Fruit fly (Drosophila melanogaster) ovary, adult (tissue): ENCODE data around the gene Alms1a.

Experiments
- CG17801 ChIP-seq: fragments of 200-800 bp; optimal IDR thresholded peaks from 2 replicates; lab custom pipeline; 2019; ENCODE audit warnings: missing biosample characterization, mild to moderate bottlenecking, missing genetic modification characterization, moderate library complexity; ENCODE audit not compliant: partially characterized antibody

The Alms1a gene

dm6 chrX:4654397-4654796 is 18.6 kb upstream of the Alms1a start, which contains the start of gene CG15473:
Gene CG15473 (minus strand): TSS chrX:4654497.
- no peak for TF ChIP-seq CG17801 (GFP tag; lab: Kevin White, UChicago)

DNA sequence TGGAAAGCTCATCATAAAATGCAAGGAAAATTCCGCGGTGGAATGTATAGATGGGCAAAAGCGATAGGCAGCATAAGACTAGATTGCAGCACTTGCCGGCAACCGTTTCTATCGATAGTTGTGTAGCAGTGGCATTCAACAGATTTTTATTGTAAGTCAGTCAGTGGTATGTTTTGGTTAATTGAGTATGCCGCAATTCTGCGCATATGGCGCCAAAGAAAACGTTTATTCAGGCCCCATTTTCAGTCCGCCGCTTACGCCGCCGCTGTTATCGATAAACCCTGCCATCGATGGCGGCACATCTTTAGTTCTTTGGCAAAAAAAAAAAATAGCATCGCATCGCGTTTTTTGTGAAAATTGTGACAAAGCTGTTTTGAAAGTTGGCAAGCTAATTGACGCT is 13.9 kb upstream of the Alms1a start, which contains the start of the genes Cbp80 and Torsin:
Cbp80 (plus strand) TSS at position 265 of the 400 bp plus-strand sequence.
Torsin (minus strand) TSS at position 282 of the 400 bp plus-strand sequence.
- TF ChIP-seq CG17801 (GFP tag; lab: Kevin White, UChicago) = peak; percentile 61

- TF ChIP-seq CG17801 (GFP tag; lab: Kevin White, UChicago) = peak; percentile 3
Measured at dm6 chrX:4647316-4648046, 11.7 kb upstream of the Alms1a start, which contains the start of the genes HLH4C and mRpL30. Gene HLH4C (minus strand): TSS chrX:4647414. Gene mRpL30 (plus strand): TSS chrX:4647871.

- TF ChIP-seq CG17801 (GFP tag; lab: Kevin White, UChicago) = no peak
Measured at dm6 chrX:4644768-4645167, 9.0 kb upstream of the Alms1a start, which contains the start of gene CG3062. Gene CG3062 (minus strand): TSS chrX:4644868.

dm6 chrX:4643887-4644286 is 8.1 kb upstream of the Alms1a start, which contains the start of gene CG3081:
Gene CG3081 (minus strand): TSS chrX:4643987.
- TF ChIP-seq CG17801 (GFP tag; lab: Kevin White, UChicago) = no peak

DNA sequence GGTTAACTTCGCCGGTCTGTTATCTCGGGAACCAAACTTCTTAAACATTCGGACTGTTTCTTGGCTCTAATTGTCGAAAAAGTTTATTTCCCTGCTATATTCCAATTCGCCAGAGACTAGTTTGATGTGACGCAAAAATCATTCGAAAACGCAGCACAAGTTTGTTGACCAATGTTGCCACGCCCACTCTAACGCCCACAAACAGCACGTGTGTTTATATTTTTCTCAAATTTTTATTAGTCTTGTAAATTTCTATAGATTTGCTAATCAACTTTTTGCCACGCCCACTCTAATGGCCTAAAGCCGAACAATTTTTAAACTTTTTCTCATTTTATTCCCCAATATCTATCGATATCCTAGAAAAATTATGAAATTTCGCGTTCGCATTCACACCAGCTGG is 5.0 kb downstream of the Alms1a start, which contains the start of gene Alms1b:
Alms1b (minus strand) TSS at position 101 of the 400 bp plus-strand sequence.
- no peak for TF ChIP-seq CG17801 (GFP tag; lab: Kevin White, UChicago)

DNA sequence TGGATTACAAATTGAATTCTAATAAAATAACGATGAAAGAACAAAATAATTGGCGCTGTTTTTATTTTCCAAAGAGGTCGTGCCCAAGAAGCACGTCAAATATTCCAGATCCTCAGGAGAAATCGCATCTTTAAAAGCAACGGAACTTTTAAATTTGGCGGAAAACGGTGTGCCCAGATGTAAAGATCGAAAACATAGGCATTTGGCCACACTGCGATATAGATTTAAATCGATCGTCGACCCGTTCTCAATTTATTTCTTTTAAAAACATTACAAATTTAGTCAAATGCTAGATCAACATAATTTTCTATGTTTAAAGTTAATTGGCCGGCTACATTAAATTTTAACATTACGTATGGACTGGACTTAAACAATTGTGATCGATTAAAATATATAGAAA is 8.6 kb downstream of the Alms1a start:
- TF ChIP-seq CG17801 (GFP tag; lab: Kevin White, UChicago) = no peak

- no peak for TF ChIP-seq CG17801 (GFP tag; lab: Kevin White, UChicago)
Measured at dm6 chrX:4618869-4619268, 16.9 kb downstream of the Alms1a start.

dm6 chrX:4616865-4617669 is 18.7 kb downstream of the Alms1a start, which contains the start of gene peb:
Gene peb (plus strand): TSS chrX:4617564.
- no peak for TF ChIP-seq CG17801 (GFP tag; lab: Kevin White, UChicago)

dm6 chrX:4615684-4616292 is 20.0 kb downstream of the Alms1a start:
- TF ChIP-seq CG17801 (GFP tag; lab: Kevin White, UChicago) = peak; percentile 56

DNA sequence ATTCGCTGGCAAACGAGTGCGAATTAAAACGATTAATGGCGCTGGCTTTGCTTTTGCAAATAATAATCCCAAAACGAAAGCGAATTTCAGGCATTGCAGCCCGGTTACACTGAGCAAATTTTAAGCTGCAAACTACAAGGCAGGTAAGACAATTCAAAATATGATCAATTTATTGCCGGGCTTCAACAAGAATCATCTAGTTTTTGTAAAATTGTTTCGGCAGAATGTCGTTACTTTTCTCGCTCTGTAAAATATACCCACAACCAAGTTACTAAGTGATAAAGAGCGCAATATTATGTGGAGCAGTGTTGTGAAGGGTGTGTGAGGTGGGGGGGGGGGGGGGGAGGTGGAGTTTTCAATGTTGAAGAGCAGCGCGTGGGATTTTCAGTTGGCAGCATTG is 20.9 kb downstream of the Alms1a start:
- TF ChIP-seq CG17801 (GFP tag; lab: Kevin White, UChicago) = peak; percentile 16

DNA sequence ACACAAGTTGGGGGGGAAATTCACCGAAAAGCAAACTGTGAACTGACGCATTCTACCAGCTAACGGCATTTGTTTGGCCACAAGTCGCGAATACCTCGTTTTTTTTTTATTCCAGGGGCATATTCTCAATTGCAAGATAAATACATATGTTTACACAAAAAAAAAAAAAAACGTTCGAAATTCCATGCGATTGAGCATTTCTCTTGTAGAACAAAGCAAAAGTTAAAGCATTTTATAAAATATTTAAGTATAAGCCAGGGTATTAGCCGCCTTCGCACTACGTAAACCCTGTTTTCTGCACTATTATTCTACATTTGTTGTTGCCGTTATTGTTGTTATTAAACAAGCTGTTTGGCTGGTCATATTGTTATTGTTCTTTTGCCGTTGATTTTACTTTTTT is 21.5 kb downstream of the Alms1a start:
- no peak for TF ChIP-seq CG17801 (GFP tag; lab: Kevin White, UChicago)

dm6 chrX:4613613-4614012 is 22.2 kb downstream of the Alms1a start:
- TF ChIP-seq CG17801 (GFP tag; lab: Kevin White, UChicago) = no peak

- TF ChIP-seq CG17801 (GFP tag; lab: Kevin White, UChicago) = no peak
Measured at dm6 chrX:4612454-4612853, 23.4 kb downstream of the Alms1a start.

DNA sequence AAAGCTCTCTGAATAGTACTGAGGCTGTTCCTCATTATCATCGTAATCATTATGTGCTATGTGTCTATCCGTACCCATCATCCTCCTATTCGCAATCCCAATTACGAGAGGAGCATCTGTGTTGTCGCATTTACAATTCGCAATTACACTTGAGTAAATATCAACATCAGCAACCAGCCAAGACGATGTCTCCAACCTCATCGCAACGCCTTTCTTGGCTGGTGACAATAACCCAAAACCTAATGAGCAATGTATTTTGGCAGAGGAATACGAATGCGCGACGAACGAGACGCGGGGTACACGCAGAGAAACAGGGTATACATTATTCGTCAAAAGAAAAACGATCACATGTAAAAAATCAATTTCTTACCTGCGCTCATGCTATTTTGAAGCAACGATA is 25.3 kb downstream of the Alms1a start:
- no peak for TF ChIP-seq CG17801 (GFP tag; lab: Kevin White, UChicago)
